Fruit fly (Drosophila melanogaster): Measurements from ENCODE around the gene CG8176.

CG8176 gene

dm6 chr3R:9515860-9516344 is at the start of gene CG8176, which contains the start of the genes mRpL47 and Kdm3:
Gene CG8176, plus strand, starts transcription at chr3R:9516007.
Gene mRpL47, minus strand, starts transcription at chr3R:9515908.
Gene Kdm3, plus strand, starts transcription at chr3R:9516007.
- TF ChIP-seq rgr (GFP tag; optimal IDR thresholded peaks at IDR 0.05) (peak; percentile 50), Rel (GFP tag; optimal IDR thresholded peaks at IDR 0.05) (no peak), Rel (tag; optimal IDR thresholded peaks at IDR 0.05) (peak; percentile 54), ey (GFP tag; optimal IDR thresholded peaks at IDR 0.05) (peak; percentile 59), Hnf4 (GFP tag; optimal IDR thresholded peaks at IDR 0.05) (peak; percentile 81), tai (GFP tag; optimal IDR thresholded peaks at IDR 0.05) (no peak), sv (GFP tag; optimal IDR thresholded peaks at IDR 0.05) (peak; percentile 57), Mio (GFP tag; optimal IDR thresholded peaks at IDR 0.05) (no peak), foxo (GFP tag; optimal IDR thresholded peaks at IDR 0.05) (peak in 1 of 2 experiments; percentile 51), dl (GFP tag; optimal IDR thresholded peaks at IDR 0.05; ENCODE audit: insufficient read depth in 1 of 2, partially characterized antibody in 2 of 2) (no peak), N (GFP tag; optimal IDR thresholded peaks at IDR 0.05) (no peak), HLH106 (tag; optimal IDR thresholded peaks at IDR 0.05) (peak; percentile 47), Hr83 (GFP tag; optimal IDR thresholded peaks at IDR 0.05; ENCODE audit: poor library complexity, severe bottlenecking) (peak; percentile 98), CrebA (GFP tag; optimal IDR thresholded peaks at IDR 0.05; ENCODE audit: borderline replicate concordance) (no peak), GATAd (GFP tag; optimal IDR thresholded peaks at IDR 0.05) (no peak), Sp1 (GFP tag; optimal IDR thresholded peaks at IDR 0.05) (peak; percentile 58), jim (GFP tag; optimal IDR thresholded peaks at IDR 0.05) (peak; percentile 66), dsf (GFP tag; optimal IDR thresholded peaks at IDR 0.05; ENCODE audit: borderline replicate concordance) (peak; percentile 28), sage (GFP tag; optimal IDR thresholded peaks at IDR 0.05) (no peak), Hr78 (GFP tag; optimal IDR thresholded peaks at IDR 0.05) (no peak), Vsx2 (GFP tag; optimal IDR thresholded peaks at IDR 0.05; ENCODE audit: partially characterized antibody) (no peak), Myc (optimal IDR thresholded peaks at IDR 0.05) (no peak), Abd-B (GFP tag; optimal IDR thresholded peaks at IDR 0.05) (no peak), pan (optimal IDR thresholded peaks at IDR 0.05) (no peak), psq (GFP tag; optimal IDR thresholded peaks at IDR 0.05) (peak; percentile 28), OdsH (GFP tag; optimal IDR thresholded peaks at IDR 0.05) (peak; percentile 21), CG32264 (GFP tag; optimal IDR thresholded peaks at IDR 0.05) (no peak), usp (GFP tag; optimal IDR thresholded peaks at IDR 0.05) (no peak), fru (GFP tag; optimal IDR thresholded peaks at IDR 0.05) (peak; percentile 4), brk (GFP tag; optimal IDR thresholded peaks at IDR 0.05) (no peak), lola (GFP tag; optimal IDR thresholded peaks at IDR 0.05) (no peak), br (GFP tag; optimal IDR thresholded peaks at IDR 0.05) (peak; percentile 35), Dif (GFP tag; optimal IDR thresholded peaks at IDR 0.05; ENCODE audit: partially characterized antibody) (no peak), Dfd (GFP tag; optimal IDR thresholded peaks at IDR 0.05) (no peak), dmrt93B (GFP tag; optimal IDR thresholded peaks at IDR 0.05) (no peak), woc (GFP tag; optimal IDR thresholded peaks at IDR 0.05) (no peak), CG9705 (GFP tag; optimal IDR thresholded peaks at IDR 0.05) (peak; percentile 34), Jra (GFP tag; optimal IDR thresholded peaks at IDR 0.05) (peak; percentile 81), h (GFP tag; optimal IDR thresholded peaks at IDR 0.05) (peak; percentile 66)

- no peak for TF ChIP-seq Vsx2 (GFP tag; optimal IDR thresholded peaks at IDR 0.05; ENCODE audit: partially characterized antibody)
- TF ChIP-seq Dfd (GFP tag; optimal IDR thresholded peaks at IDR 0.05) = peak; percentile 68
Observed at dm6 chr3R:9468109-9468508, 47.7 kb upstream of the CG8176 start.

- TF ChIP-seq CG9705 (GFP tag; optimal IDR thresholded peaks at IDR 0.05) (no peak), psq (GFP tag; optimal IDR thresholded peaks at IDR 0.05) (no peak), tai (GFP tag; optimal IDR thresholded peaks at IDR 0.05) (no peak), Hnf4 (GFP tag; optimal IDR thresholded peaks at IDR 0.05) (no peak), pan (optimal IDR thresholded peaks at IDR 0.05) (no peak), HLH106 (tag; optimal IDR thresholded peaks at IDR 0.05) (no peak), dmrt93B (GFP tag; optimal IDR thresholded peaks at IDR 0.05) (no peak), Myc (optimal IDR thresholded peaks at IDR 0.05) (no peak), Abd-B (GFP tag; optimal IDR thresholded peaks at IDR 0.05) (no peak), usp (GFP tag; optimal IDR thresholded peaks at IDR 0.05) (no peak)
Observed at dm6 chr3R:9480396-9480795, 35.4 kb upstream of the CG8176 start.
